Worm (Caenorhabditis elegans): ENCODE data around the gene Y75B8A.44.

The Y75B8A.44 gene

DNA sequence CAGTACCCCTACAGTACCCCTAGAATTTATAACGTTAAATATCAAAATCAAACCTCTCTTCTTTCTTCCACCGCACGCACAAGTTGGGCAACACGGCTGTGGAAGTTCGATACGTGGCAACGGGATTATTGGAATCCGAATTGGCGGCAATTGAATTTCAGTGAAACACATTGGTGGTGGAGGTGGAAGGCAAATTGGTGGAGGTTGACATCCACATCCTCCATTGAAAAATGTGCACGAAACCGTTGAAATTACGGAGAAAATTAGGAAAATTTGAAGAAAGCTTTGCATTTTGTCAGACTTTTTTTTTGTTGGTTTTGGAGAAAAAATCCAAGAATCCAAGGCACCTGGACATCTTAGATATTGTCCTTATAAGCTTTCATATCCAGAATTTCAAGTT is 41.1 kb downstream of the Y75B8A.44 start:
- TF ChIP-seq ama-1 (optimal IDR thresholded peaks at IDR 0.05) (no peak), nhr-12 (tag; optimal IDR thresholded peaks at IDR 0.05) (no peak)

ce11 chrIII:12235914-12236313 is 41.6 kb downstream of the Y75B8A.44 start, which contains the start of the genes grl-15 and fbxa-89:
TSS of gene grl-15 (minus strand) at chrIII:12236014.
TSS of gene fbxa-89 (plus strand) at chrIII:12236184.
- TF ChIP-seq ama-1 (optimal IDR thresholded peaks at IDR 0.05) (no peak), mbf-1 (tag; optimal IDR thresholded peaks at IDR 0.05) (no peak), blmp-1 (tag; optimal IDR thresholded peaks at IDR 0.05; ENCODE audit: insufficient read depth) (no peak), Y55F3AM.14 (GFP tag; optimal IDR thresholded peaks at IDR 0.05) (no peak), peb-1 (tag; optimal IDR thresholded peaks at IDR 0.05) (no peak), ceh-16 (tag; optimal IDR thresholded peaks at IDR 0.05) (no peak)

DNA sequence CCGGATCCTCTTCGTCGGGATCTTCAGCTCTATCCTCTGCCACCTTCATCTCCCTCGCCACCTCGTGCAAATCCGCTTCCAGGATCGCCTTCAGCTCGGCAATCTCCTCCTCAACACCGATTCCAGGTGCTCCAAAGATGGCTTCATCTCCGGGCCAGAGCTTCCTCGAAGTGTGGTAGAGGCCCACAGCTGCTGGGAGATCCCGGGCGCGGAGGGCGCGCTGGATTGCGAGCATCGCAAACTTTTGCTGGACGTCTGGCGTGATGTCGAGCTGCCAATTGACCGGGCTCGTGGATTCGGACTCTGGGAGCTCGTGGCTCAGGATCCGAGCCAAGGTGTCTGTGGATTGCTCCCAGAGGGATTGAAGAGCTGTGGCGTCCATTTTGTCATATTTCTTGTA is 51.3 kb downstream of the Y75B8A.44 start:
- TF ChIP-seq ztf-11 (tag; optimal IDR thresholded peaks at IDR 0.05) (no peak), unc-39 (tag; optimal IDR thresholded peaks at IDR 0.05) (no peak), lin-13 (GFP tag; optimal IDR thresholded peaks at IDR 0.05) (no peak), unc-62 (GFP tag; optimal IDR thresholded peaks at IDR 0.05) (no peak), snpc-4 (tag; optimal IDR thresholded peaks at IDR 0.05) (no peak), nhr-6 (tag; optimal IDR thresholded peaks at IDR 0.05) (no peak), mdl-1 (tag; optimal IDR thresholded peaks at IDR 0.05) (no peak), C34F6.9 (tag; optimal IDR thresholded peaks at IDR 0.05) (no peak), gmeb-1 (tag; optimal IDR thresholded peaks at IDR 0.05) (no peak), F13H6.1 (tag; optimal IDR thresholded peaks at IDR 0.05) (no peak), nhr-25 (tag; optimal IDR thresholded peaks at IDR 0.05) (no peak), Y55F3AM.14 (GFP tag; optimal IDR thresholded peaks at IDR 0.05) (no peak), mbf-1 (tag; optimal IDR thresholded peaks at IDR 0.05) (no peak), ztf-4 (tag; optimal IDR thresholded peaks at IDR 0.05) (no peak), ama-1 (optimal IDR thresholded peaks at IDR 0.05) (no peak), nhr-237 (tag; optimal IDR thresholded peaks at IDR 0.05) (no peak), alr-1 (tag; optimal IDR thresholded peaks at IDR 0.05) (no peak)
